Worm (Caenorhabditis elegans) whole organism, L3 larva: ENCODE data around the gene K09E2.1.

Experiments used
- ama-1 ChIP-seq: fragments of 150-350 bp; optimal IDR thresholded peaks from 2 replicates; lab custom pipeline; 2018
- ceh-28 ChIP-seq: fragments of 150-350 bp; optimal IDR thresholded peaks from 2 replicates; lab custom pipeline; 2014; ENCODE audit warnings: missing biosample characterization, missing genetic modification reagents, missing genetic modification characterization
- fkh-10 ChIP-seq: sonication (generic microtip); optimal IDR thresholded peaks from 2 replicates; lab custom pipeline; 2017; ENCODE audit warnings: missing biosample characterization, missing genetic modification reagents, missing genetic modification characterization
- mdl-1 ChIP-seq: fragments of 150-350 bp; optimal IDR thresholded peaks from 2 replicates; lab custom pipeline; 2014; ENCODE audit warnings: missing biosample characterization, missing genetic modification characterization
- nhr-12 ChIP-seq: fragments of 150-350 bp; optimal IDR thresholded peaks from 2 replicates; lab custom pipeline; 2014; ENCODE audit warnings: missing biosample characterization, missing genetic modification characterization
- nhr-237 ChIP-seq: fragments of 150-350 bp; optimal IDR thresholded peaks from 2 replicates; lab custom pipeline; 2014; ENCODE audit warnings: missing biosample characterization, missing genetic modification characterization
- nhr-25 ChIP-seq: sonication (generic microtip); optimal IDR thresholded peaks from 2 replicates; lab custom pipeline; 2017; ENCODE audit warnings: missing biosample characterization, missing genetic modification characterization
- nhr-28 ChIP-seq: fragments of 150-350 bp; optimal IDR thresholded peaks from 2 replicates; lab custom pipeline; 2014; ENCODE audit warnings: missing biosample characterization, missing genetic modification characterization
- nhr-67 ChIP-seq: fragments of 150-350 bp; optimal IDR thresholded peaks from 2 replicates; lab custom pipeline; 2014; ENCODE audit warnings: missing biosample characterization, missing genetic modification characterization
- pha-4 ChIP-seq: fragments of 150-350 bp; optimal IDR thresholded peaks from 2 replicates; lab custom pipeline; 2014; ENCODE audit warnings: missing biosample characterization, missing genetic modification reagents, missing genetic modification characterization
- snpc-4 ChIP-seq: fragments of 150-350 bp; optimal IDR thresholded peaks from 2 replicates; lab custom pipeline; 2014; ENCODE audit warnings: missing biosample characterization, missing genetic modification characterization
- unc-39 ChIP-seq: sonication (generic microtip); optimal IDR thresholded peaks from 4 replicates; lab custom pipeline; 2017; ENCODE audit warnings: missing biosample characterization, missing genetic modification characterization
- unc-62 ChIP-seq: fragments of 150-350 bp; sonication (generic microtip); optimal IDR thresholded peaks from 4 replicates; lab custom pipeline; 2014; ENCODE audit warnings: missing biosample characterization, missing genetic modification reagents, missing genetic modification characterization
- zag-1 ChIP-seq: fragments of 150-350 bp; optimal IDR thresholded peaks from 2 replicates; lab custom pipeline; 2014; ENCODE audit warnings: missing biosample characterization, missing genetic modification characterization

DNA sequence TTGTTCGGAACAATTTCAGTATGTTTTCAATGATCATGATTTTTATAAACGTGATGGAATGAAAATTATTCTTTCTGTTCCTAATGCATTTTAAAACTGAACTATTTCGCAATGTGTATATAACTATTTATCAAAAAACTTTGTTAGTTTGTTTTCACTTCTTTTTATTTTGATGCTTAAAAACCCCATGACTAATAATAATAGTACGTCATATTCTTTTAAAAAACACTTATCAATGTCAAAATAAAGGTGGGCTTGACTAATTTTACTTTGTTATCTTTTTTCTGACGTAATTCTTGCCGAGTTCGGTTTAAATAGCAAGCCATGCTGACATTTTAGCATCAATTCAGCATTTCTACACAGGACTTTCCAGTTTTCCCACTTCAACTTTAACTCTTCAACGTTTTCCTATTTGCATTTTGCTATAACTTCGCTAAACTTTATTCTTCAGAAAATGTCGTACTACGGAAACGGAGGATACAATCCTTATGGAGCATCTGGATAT is 29.5 kb downstream of the K09E2.1 start, which contains the start of gene F53A9.1:
- TF ChIP-seq nhr-237 (tag; lab: Kevin White, UChicago) (no peak), ama-1 (lab: Kevin White, UChicago) (no peak), mdl-1 (tag; lab: Kevin White, UChicago) (no peak), nhr-25 (no peak), zag-1 (tag; lab: Kevin White, UChicago) (no peak), nhr-12 (no peak), unc-62 (GFP tag; lab: Kevin White, UChicago) (no peak), ceh-28 (tag; lab: Kevin White, UChicago) (no peak), unc-39 (tag; lab: Kevin White, UChicago) (no peak), fkh-10 (GFP tag; lab: Kevin White, UChicago) (no peak), snpc-4 (no peak), nhr-28 (no peak), pha-4 (tag; lab: Kevin White, UChicago) (peak; percentile 1), nhr-67 (tag; lab: Kevin White, UChicago) (no peak)
